Worm (Caenorhabditis elegans) whole organism, young adult: ENCODE measurements around the gene nspg-4.

Source experiments
- F33H1.4 ChIP-seq: fragments of 200-800 bp; sonication (Bioruptor generic); IDR thresholded peaks from 2 replicates; pipeline ENCODE4 v1.3.6; 2022; ENCODE audit warnings: missing genetic modification reagents, missing genetic modification characterization, missing compliant biosample characterization
- nhr-90 ChIP-seq: sonication (generic microtip); optimal IDR thresholded peaks from 2 replicates; lab custom pipeline; 2016; ENCODE audit warnings: missing genotype, mild to moderate bottlenecking, missing genetic modification characterization, missing compliant biosample characterization

DNA sequence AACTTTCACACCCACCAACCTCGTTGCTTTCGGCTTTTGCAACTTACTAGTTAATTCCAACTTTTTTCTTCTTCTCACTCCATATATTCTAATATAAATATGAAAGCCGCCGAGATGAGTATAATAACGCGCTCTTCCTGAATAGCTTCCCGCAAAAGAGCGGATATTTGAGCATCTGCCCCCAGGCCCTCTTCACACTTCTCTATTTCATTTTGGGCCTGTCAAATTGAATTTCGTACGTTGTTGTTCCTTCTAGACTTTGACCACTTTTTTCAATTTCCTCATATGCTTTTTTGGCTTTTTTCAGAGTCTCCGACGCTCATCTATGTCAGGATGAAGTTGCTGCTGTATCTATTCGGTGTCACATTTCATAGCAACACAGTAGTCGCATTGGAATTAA is 35.2 kb downstream of the nspg-4 start, which contains the start of gene ddr-2:
- TF ChIP-seq F33H1.4: no peak
- no peak for TF ChIP-seq nhr-90 (tag; lab: Kevin White, UChicago)
